Worm (Caenorhabditis elegans): ENCODE measurements around the gene noca-2.

ce11 chrX:11630499-11630898 is 36.4 kb upstream of the noca-2 start:
- TF ChIP-seq snpc-4 (tag; optimal IDR thresholded peaks at IDR 0.05), result no peak
- TF ChIP-seq fos-1 (tag; optimal IDR thresholded peaks at IDR 0.05), result no peak
- TF ChIP-seq ztf-11 (tag; optimal IDR thresholded peaks at IDR 0.05), result no peak
- TF ChIP-seq egl-27 (tag; optimal IDR thresholded peaks at IDR 0.05), result no peak
- TF ChIP-seq nhr-76 (tag; optimal IDR thresholded peaks at IDR 0.05), result no peak
- TF ChIP-seq zag-1 (tag; optimal IDR thresholded peaks at IDR 0.05), result no peak
- no peak for TF ChIP-seq pha-4 (tag; optimal IDR thresholded peaks at IDR 0.05)
- TF ChIP-seq nhr-28 (tag; optimal IDR thresholded peaks at IDR 0.05), result no peak
